Worm (Caenorhabditis elegans) whole organism, young adult: ENCODE results near the gene mog-4.
A peak's percentile ranks its signal among the peaks of the same experiment; 100 is the strongest.

Experiments
- B0019.2 ChIP-seq: fragments of 200-800 bp; sonication (Bioruptor generic); conservative IDR thresholded peaks from 2 replicates; pipeline ENCODE4 v1.3.6; 2022; ENCODE audit warnings: missing genetic modification reagents, missing genetic modification characterization, missing compliant biosample characterization
- F37B4.10 ChIP-seq: fragments of 200-800 bp; sonication (Bioruptor generic); IDR thresholded peaks from 2 replicates; pipeline ENCODE4 v1.3.6; 2022; ENCODE audit warnings: missing genetic modification characterization, missing compliant biosample characterization
- K11D2.4 ChIP-seq: fragments of 200-800 bp; sonication (Bioruptor generic); IDR thresholded peaks from 2 replicates; pipeline ENCODE4 v1.3.6; 2022; ENCODE audit warnings: missing genetic modification reagents, missing genetic modification characterization, missing compliant biosample characterization
- Y53G8AR.9 ChIP-seq: fragments of 200-800 bp; sonication (Bioruptor generic); conservative IDR thresholded peaks from 2 replicates; pipeline ENCODE4 v1.3.6; 2022; ENCODE audit warnings: missing genetic modification reagents, missing genetic modification characterization, missing compliant biosample characterization
- Y56A3A.18 ChIP-seq: fragments of 200-800 bp; sonication (Bioruptor generic); IDR thresholded peaks from 2 replicates; pipeline ENCODE4 v1.3.6; 2022; ENCODE audit warnings: missing genetic modification reagents, missing genetic modification characterization, missing compliant biosample characterization
- ama-1 ChIP-seq, 3 experiments: fragments of 150-350 bp in 1 of 3; sonication (generic microtip) in 2 of 3; optimal IDR thresholded peaks; 2 replicates each; lab custom pipeline; 2014 to 2018; ENCODE audit warnings: missing biosample characterization in 2 of 3, missing genetic modification characterization in 2 of 3, missing genetic modification reagents in 2 of 3
- atf-7 ChIP-seq: sonication (generic microtip); optimal IDR thresholded peaks from 2 replicates; lab custom pipeline; 2017; ENCODE audit warnings: mild to moderate bottlenecking, missing genetic modification characterization, missing compliant biosample characterization
- bed-1 ChIP-seq: fragments of 200-800 bp; sonication (Bioruptor generic); IDR thresholded peaks from 2 replicates; pipeline ENCODE4 v1.3.6; 2022; ENCODE audit warnings: missing genetic modification reagents, missing genetic modification characterization, missing compliant biosample characterization
- bed-2 ChIP-seq: fragments of 200-800 bp; sonication (Bioruptor generic); IDR thresholded peaks from 2 replicates; pipeline ENCODE4 v1.3.6; 2022; ENCODE audit warnings: missing genetic modification reagents, missing genetic modification characterization, missing compliant biosample characterization
- ceh-100 ChIP-seq: fragments of 200-800 bp; sonication (Bioruptor generic); IDR thresholded peaks from 2 replicates; pipeline ENCODE4 v1.3.6; 2022; ENCODE audit warnings: missing genetic modification reagents, missing genetic modification characterization, missing compliant biosample characterization
- ceh-40 ChIP-seq: fragments of 200-800 bp; sonication (Bioruptor generic); IDR thresholded peaks from 2 replicates; pipeline ENCODE4 v1.3.6; 2022; ENCODE audit warnings: missing genetic modification characterization, missing compliant biosample characterization
- chd-7 ChIP-seq: sonication (generic microtip); optimal IDR thresholded peaks from 2 replicates; lab custom pipeline; 2016; ENCODE audit warnings: mild to moderate bottlenecking, missing genetic modification characterization, moderate library complexity, missing compliant biosample characterization
- dox-1 ChIP-seq: fragments of 200-800 bp; sonication (Bioruptor generic); IDR thresholded peaks from 2 replicates; pipeline ENCODE4 v1.3.6; 2022; ENCODE audit warnings: missing genetic modification reagents, missing genetic modification characterization, missing compliant biosample characterization
- let-526 ChIP-seq: fragments of 200-800 bp; sonication (Bioruptor generic); IDR thresholded peaks from 2 replicates; pipeline ENCODE4 v1.3.6; 2022; ENCODE audit warnings: missing genetic modification reagents, missing genetic modification characterization, missing compliant biosample characterization
- let-607 ChIP-seq, 2 experiments: fragments of 200-800 bp in 1 of 2; sonication (Bioruptor generic) in 1 of 2; sonication (generic microtip) in 1 of 2; optimal IDR thresholded peaks; 2 replicates each; lab custom pipeline; 2016 to 2018; ENCODE audit warnings: mild to moderate bottlenecking in 2 of 2, missing compliant biosample characterization in 2 of 2, missing genetic modification characterization in 2 of 2, moderate library complexity in 2 of 2, missing genotype in 1 of 2
- lin-26 ChIP-seq: fragments of 200-800 bp; sonication (Bioruptor generic); IDR thresholded peaks from 2 replicates; pipeline ENCODE4 v1.3.6; 2022; ENCODE audit warnings: missing genetic modification reagents, missing genetic modification characterization, missing compliant biosample characterization
- lin-54 ChIP-seq: fragments of 200-800 bp; sonication (Bioruptor generic); optimal IDR thresholded peaks from 2 replicates; lab custom pipeline; 2018; ENCODE audit warnings: mild to moderate bottlenecking, missing genetic modification characterization, missing compliant biosample characterization
- lir-1 ChIP-seq: fragments of 200-800 bp; sonication (Bioruptor generic); conservative IDR thresholded peaks from 2 replicates; pipeline ENCODE4 v1.3.6; 2022; ENCODE audit warnings: missing genetic modification reagents, missing genetic modification characterization, missing compliant biosample characterization
- mes-4 ChIP-seq: sonication (generic microtip); optimal IDR thresholded peaks from 2 replicates; lab custom pipeline; 2016; ENCODE audit warnings: missing genotype, missing genetic modification characterization, missing compliant biosample characterization
- nfya-2 ChIP-seq: fragments of 200-800 bp; sonication (Bioruptor generic); IDR thresholded peaks from 2 replicates; pipeline ENCODE4 v1.3.6; 2022; ENCODE audit warnings: missing genetic modification reagents, missing genetic modification characterization, missing compliant biosample characterization
- nfyb-1 ChIP-seq: fragments of 200-800 bp; sonication (Bioruptor generic); IDR thresholded peaks from 2 replicates; pipeline ENCODE4 v1.3.6; 2022; ENCODE audit warnings: missing genetic modification reagents, missing genetic modification characterization, missing compliant biosample characterization
- nhr-80 ChIP-seq: sonication (generic microtip); optimal IDR thresholded peaks from 2 replicates; lab custom pipeline; 2016; ENCODE audit warnings: missing genetic modification characterization, missing compliant biosample characterization
- pbrm-1 ChIP-seq: fragments of 200-800 bp; sonication (Bioruptor generic); IDR thresholded peaks from 2 replicates; pipeline ENCODE4 v1.3.6; 2022; ENCODE audit warnings: missing genetic modification reagents, missing genetic modification characterization, missing compliant biosample characterization
- rec-8 ChIP-seq, 2 experiments: sonication (generic microtip); optimal IDR thresholded peaks; 2 replicates each; lab custom pipeline; 2016; ENCODE audit warnings: mild to moderate bottlenecking in 2 of 2, missing genetic modification characterization in 2 of 2, missing genetic modification reagents in 2 of 2, missing genotype in 2 of 2, missing biosample characterization in 1 of 2, missing compliant biosample characterization in 1 of 2, moderate library complexity in 1 of 2
- sdz-38 ChIP-seq: sonication (generic microtip); optimal IDR thresholded peaks from 2 replicates; lab custom pipeline; 2016; ENCODE audit warnings: missing genotype, missing genetic modification characterization, missing compliant biosample characterization
- sptf-2 ChIP-seq: fragments of 200-800 bp; sonication (Bioruptor generic); optimal IDR thresholded peaks from 2 replicates; lab custom pipeline; 2018; ENCODE audit warnings: mild to moderate bottlenecking, missing genetic modification characterization, missing compliant biosample characterization
- tlf-1 ChIP-seq: fragments of 200-800 bp; sonication (Bioruptor generic); optimal IDR thresholded peaks from 2 replicates; lab custom pipeline; 2018; ENCODE audit warnings: mild to moderate bottlenecking, missing genetic modification characterization, missing compliant biosample characterization
- unc-62 ChIP-seq: fragments of 150-350 bp; optimal IDR thresholded peaks from 2 replicates; lab custom pipeline; 2014; ENCODE audit warnings: missing biosample characterization, missing genetic modification reagents, missing genetic modification characterization
- ztf-26 ChIP-seq: sonication (generic microtip); optimal IDR thresholded peaks from 2 replicates; lab custom pipeline; 2017; ENCODE audit warnings: missing genetic modification characterization, missing compliant biosample characterization
- ztf-28 ChIP-seq: fragments of 200-800 bp; sonication (Bioruptor generic); IDR thresholded peaks from 2 replicates; pipeline ENCODE4 v1.3.6; 2022; ENCODE audit warnings: missing genetic modification reagents, missing genetic modification characterization, missing compliant biosample characterization
- ztf-3 ChIP-seq: fragments of 200-800 bp; sonication (Bioruptor generic); optimal IDR thresholded peaks from 2 replicates; lab custom pipeline; 2018; ENCODE audit warnings: mild to moderate bottlenecking, missing genetic modification characterization, missing compliant biosample characterization
- ztf-6 ChIP-seq: fragments of 200-800 bp; sonication (Bioruptor generic); IDR thresholded peaks from 2 replicates; pipeline ENCODE4 v1.3.6; 2022; ENCODE audit warnings: missing genetic modification reagents, missing genetic modification characterization, missing compliant biosample characterization

mog-4 gene

ce11 chrII:14604261-14604660 lies 42.9 kb upstream of the mog-4 start:
- TF ChIP-seq ama-1 (optimal IDR thresholded peaks at IDR 0.05; lab: Kevin White, UChicago) (peak; percentile 60), ama-1 (GFP tag; optimal IDR thresholded peaks at IDR 0.05; lab: Kevin White, UChicago) (no peak), sptf-2 (no peak)
- TF ChIP-seq, all 124 proteins: peak for 1

ce11 chrII:14602735-14603134 lies 41.3 kb upstream of the mog-4 start:
- TF ChIP-seq lin-54 (GFP tag; lab: Kevin White, UChicago), result no peak
- no peak for TF ChIP-seq atf-7
- TF ChIP-seq dox-1 (GFP tag; lab: Robert Waterston, UW), result no peak
- no peak for TF ChIP-seq nfyb-1
- TF ChIP-seq unc-62, result no peak
- TF ChIP-seq ceh-100, result no peak
- TF ChIP-seq K11D2.4 (GFP tag; lab: Robert Waterston, UW), result no peak
- no peak for TF ChIP-seq F37B4.10
- no peak for TF ChIP-seq Y53G8AR.9 (GFP tag; lab: Robert Waterston, UW)
- no peak for TF ChIP-seq bed-1 (GFP tag; lab: Robert Waterston, UW)
- TF ChIP-seq let-526 (GFP tag; lab: Robert Waterston, UW), result no peak
- no peak for TF ChIP-seq lir-1 (GFP tag; lab: Robert Waterston, UW)
- TF ChIP-seq bed-2, result no peak
- no peak for TF ChIP-seq nfya-2 (GFP tag; lab: Robert Waterston, UW)
- no peak for TF ChIP-seq sdz-38 (tag; lab: Kevin White, UChicago)
- TF ChIP-seq B0019.2 (GFP tag; lab: Robert Waterston, UW), result no peak
- TF ChIP-seq rec-8 (tag; optimal IDR thresholded peaks at IDR 0.05; lab: Kevin White, UChicago), result no peak

ce11 chrII:14600852-14601313 lies 39.5 kb upstream of the mog-4 start, which contains the start of gene tps-2:
Gene tps-2, plus strand, starts transcription at chrII:14600902.
- TF ChIP-seq ceh-40 (no peak), let-607 (tag; optimal IDR thresholded peaks at IDR 0.05; lab: Kevin White, UChicago) (peak in 1 of 2 experiments; percentile 6), ama-1 (optimal IDR thresholded peaks at IDR 0.05; lab: Kevin White, UChicago) (peak; percentile 84), ama-1 (GFP tag; optimal IDR thresholded peaks at IDR 0.05; lab: Kevin White, UChicago) (no peak), dox-1 (GFP tag; lab: Robert Waterston, UW) (0 out of 2 replicates have a peak, but pooled peaks have one; percentile 4), tlf-1 (no peak)
- TF ChIP-seq, all 124 proteins: peak for 3

- TF ChIP-seq ztf-6 (GFP tag; lab: Robert Waterston, UW) (no peak), ama-1 (optimal IDR thresholded peaks at IDR 0.05; lab: Kevin White, UChicago) (peak; percentile 36), ama-1 (GFP tag; optimal IDR thresholded peaks at IDR 0.05; lab: Kevin White, UChicago) (no peak), ztf-26 (tag; lab: Kevin White, UChicago) (no peak), Y56A3A.18 (no peak), nhr-80 (tag; lab: Kevin White, UChicago) (peak; percentile 16), lin-26 (GFP tag; lab: Robert Waterston, UW) (no peak), chd-7 (tag; lab: Kevin White, UChicago) (peak; percentile 1), ztf-28 (GFP tag; lab: Robert Waterston, UW) (no peak), ztf-3 (GFP tag; lab: Kevin White, UChicago) (peak; percentile 32), mes-4 (tag; lab: Kevin White, UChicago) (no peak), pbrm-1 (GFP tag; lab: Robert Waterston, UW) (0 out of 2 replicates have a peak, but pooled peaks have one; percentile 14)
Observed at ce11 chrII:14599933-14600630, 38.7 kb upstream of the mog-4 start.
